Fruit fly (Drosophila melanogaster) whole organism, prepupa: Measurements from ENCODE around the gene CG46525.

Experiments
- CG10631 ChIP-seq: fragments of 200-800 bp; sonication (Bioruptor generic); optimal IDR thresholded peaks from 2 replicates; lab custom pipeline; 2016; ENCODE audit warnings: missing biosample characterization, missing genetic modification characterization
- CG10669 ChIP-seq: fragments of 200-800 bp; sonication (Bioruptor generic); optimal IDR thresholded peaks from 3 replicates; lab custom pipeline; 2018; ENCODE audit warnings: missing biosample characterization, mild to moderate bottlenecking, missing genetic modification characterization, moderate library complexity
- CG11294 ChIP-seq: fragments of 200-800 bp; sonication (Bioruptor generic); IDR thresholded peaks from 2 replicates; pipeline ENCODE4 v1.3.6; 2022; ENCODE audit warnings: missing biosample characterization, missing genetic modification characterization
- CG11762 ChIP-seq: fragments of 200-800 bp; sonication (Bioruptor generic); optimal IDR thresholded peaks from 3 replicates; lab custom pipeline; 2016; ENCODE audit warnings: missing biosample characterization, missing genetic modification characterization; ENCODE audit not compliant: insufficient read depth
- CG1621 ChIP-seq: fragments of 200-800 bp; sonication (Bioruptor generic); optimal IDR thresholded peaks from 3 replicates; lab custom pipeline; 2018; ENCODE audit warnings: missing biosample characterization, mild to moderate bottlenecking, missing genetic modification characterization
- CG16779 ChIP-seq: fragments of 200-800 bp; sonication (Bioruptor generic); optimal IDR thresholded peaks from 3 replicates; lab custom pipeline; 2017; ENCODE audit warnings: missing biosample characterization, mild to moderate bottlenecking, missing genetic modification characterization
- CG3032 ChIP-seq: fragments of 200-800 bp; optimal IDR thresholded peaks from 2 replicates; lab custom pipeline; 2019; ENCODE audit warnings: missing biosample characterization, mild to moderate bottlenecking, missing genetic modification characterization, moderate library complexity
- CG32006 ChIP-seq: fragments of 200-800 bp; sonication (Bioruptor generic); optimal IDR thresholded peaks from 3 replicates; lab custom pipeline; 2017; ENCODE audit warnings: missing biosample characterization, mild to moderate bottlenecking, missing genetic modification characterization
- CG34406 ChIP-seq: fragments of 200-800 bp; sonication (Bioruptor generic); optimal IDR thresholded peaks from 3 replicates; lab custom pipeline; 2016; ENCODE audit warnings: missing biosample characterization, missing genetic modification characterization
- CG3919 ChIP-seq: fragments of 200-800 bp; sonication (Bioruptor generic); optimal IDR thresholded peaks from 3 replicates; lab custom pipeline; 2016; ENCODE audit warnings: missing biosample characterization, missing genetic modification characterization
- CG6163 ChIP-seq: fragments of 200-800 bp; sonication (Bioruptor generic); IDR thresholded peaks from 3 replicates; pipeline ENCODE4 v1.3.6; 2022; ENCODE audit warnings: missing biosample characterization, missing genetic modification characterization
- CG6792 ChIP-seq: fragments of 200-800 bp; sonication (Bioruptor generic); optimal IDR thresholded peaks from 3 replicates; lab custom pipeline; 2016; ENCODE audit warnings: missing biosample characterization, missing genetic modification characterization
- CG6808 ChIP-seq: fragments of 200-800 bp; sonication (Bioruptor generic); optimal IDR thresholded peaks from 3 replicates; lab custom pipeline; 2017; ENCODE audit warnings: missing biosample characterization, missing genetic modification characterization, mild to moderate bottlenecking, moderate library complexity, missing genetic modification reagents
- CG7368 ChIP-seq: fragments of 200-800 bp; sonication (Bioruptor generic); optimal IDR thresholded peaks from 3 replicates; lab custom pipeline; 2016; ENCODE audit warnings: missing biosample characterization, missing genetic modification characterization
- CG8119 ChIP-seq: fragments of 200-800 bp; sonication (Bioruptor generic); IDR thresholded peaks from 3 replicates; pipeline ENCODE4 v1.3.6; 2022; ENCODE audit warnings: missing biosample characterization, missing genetic modification characterization
- CG8319 ChIP-seq: fragments of 200-800 bp; sonication (Bioruptor generic); optimal IDR thresholded peaks from 3 replicates; lab custom pipeline; 2016; ENCODE audit warnings: missing biosample characterization, missing genetic modification characterization
- CG8632 ChIP-seq: fragments of 200-800 bp; sonication (Bioruptor generic); optimal IDR thresholded peaks from 3 replicates; lab custom pipeline; 2016; ENCODE audit warnings: missing biosample characterization, missing genetic modification characterization
- CG9139 ChIP-seq: fragments of 200-800 bp; sonication (Bioruptor generic); optimal IDR thresholded peaks from 3 replicates; lab custom pipeline; 2017; ENCODE audit warnings: missing biosample characterization, mild to moderate bottlenecking, missing genetic modification characterization
- Eip75B ChIP-seq: fragments of 200-800 bp; sonication (Bioruptor generic); optimal IDR thresholded peaks from 3 replicates; lab custom pipeline; 2016; ENCODE audit warnings: missing biosample characterization, missing genetic modification characterization
- Eip78C ChIP-seq: fragments of 200-800 bp; sonication (Bioruptor generic); peaks from one replicate; lab custom pipeline; 2016; ENCODE audit warnings: missing biosample characterization, missing genetic modification characterization
- Eip93F ChIP-seq: fragments of 200-800 bp; sonication (Bioruptor generic); optimal IDR thresholded peaks from 2 replicates; lab custom pipeline; 2016; ENCODE audit warnings: missing biosample characterization, mild to moderate bottlenecking, missing genetic modification characterization
- Ets96B ChIP-seq: fragments of 200-800 bp; optimal IDR thresholded peaks from 2 replicates; lab custom pipeline; 2019; ENCODE audit warnings: missing biosample characterization, mild to moderate bottlenecking, missing genetic modification characterization, moderate library complexity
- Gug ChIP-seq: fragments of 200-800 bp; sonication (Bioruptor generic); IDR thresholded peaks from 2 replicates; pipeline ENCODE4 v1.3.6; 2022; ENCODE audit warnings: missing biosample characterization, missing genetic modification characterization
- Hr39 ChIP-seq: fragments of 200-800 bp; sonication (Bioruptor generic); optimal IDR thresholded peaks from 2 replicates; lab custom pipeline; 2016; ENCODE audit warnings: missing biosample characterization, missing genetic modification characterization
- Hr4 ChIP-seq: fragments of 200-800 bp; sonication (Bioruptor generic); optimal IDR thresholded peaks from 3 replicates; lab custom pipeline; 2016; ENCODE audit warnings: missing biosample characterization, missing genetic modification characterization
- Lpt ChIP-seq: fragments of 200-800 bp; sonication (Bioruptor generic); optimal IDR thresholded peaks from 3 replicates; lab custom pipeline; 2016; ENCODE audit warnings: missing biosample characterization, missing genetic modification characterization
- Met ChIP-seq: fragments of 200-800 bp; sonication (Bioruptor generic); optimal IDR thresholded peaks from 3 replicates; lab custom pipeline; 2016; ENCODE audit warnings: missing biosample characterization, missing genetic modification characterization
- Sox102F ChIP-seq: fragments of 200-800 bp; sonication (Bioruptor generic); optimal IDR thresholded peaks from 2 replicates; lab custom pipeline; 2016; ENCODE audit warnings: missing biosample characterization, mild to moderate bottlenecking, missing genetic modification characterization
- Sox15 ChIP-seq: fragments of 200-800 bp; sonication (Bioruptor generic); optimal IDR thresholded peaks from 3 replicates; lab custom pipeline; 2016; ENCODE audit warnings: missing biosample characterization, missing genetic modification characterization
- achi ChIP-seq: fragments of 200-800 bp; sonication (Bioruptor generic); optimal IDR thresholded peaks from 3 replicates; lab custom pipeline; 2016; ENCODE audit warnings: missing biosample characterization, missing genetic modification characterization
- acj6 ChIP-seq: fragments of 200-800 bp; sonication (Bioruptor generic); optimal IDR thresholded peaks from 3 replicates; lab custom pipeline; 2016; ENCODE audit warnings: missing biosample characterization, missing genetic modification characterization
- cyc ChIP-seq: fragments of 200-800 bp; sonication (Bioruptor generic); optimal IDR thresholded peaks from 3 replicates; lab custom pipeline; 2016; ENCODE audit warnings: missing biosample characterization, missing genetic modification characterization
- dsx ChIP-seq: fragments of 200-800 bp; optimal IDR thresholded peaks from 3 replicates; lab custom pipeline; 2019; ENCODE audit warnings: missing biosample characterization, mild to moderate bottlenecking, missing genetic modification characterization, moderate library complexity; ENCODE audit not compliant: poor library complexity, severe bottlenecking
- eg ChIP-seq: fragments of 200-800 bp; sonication (Bioruptor generic); IDR thresholded peaks from 3 replicates; pipeline ENCODE4 v1.3.6; 2022; ENCODE audit warnings: missing biosample characterization, missing genetic modification characterization
- esn ChIP-seq: fragments of 200-800 bp; sonication (Bioruptor generic); optimal IDR thresholded peaks from 2 replicates; lab custom pipeline; 2016; ENCODE audit warnings: missing biosample characterization, mild to moderate bottlenecking, missing genetic modification characterization, moderate library complexity
- fd59A ChIP-seq: fragments of 200-800 bp; sonication (Bioruptor generic); optimal IDR thresholded peaks from 2 replicates; lab custom pipeline; 2017; ENCODE audit warnings: missing biosample characterization, mild to moderate bottlenecking, missing genetic modification characterization, missing genetic modification reagents
- fkh ChIP-seq: fragments of 200-800 bp; sonication (Bioruptor generic); optimal IDR thresholded peaks from 3 replicates; lab custom pipeline; 2017; ENCODE audit warnings: missing biosample characterization, mild to moderate bottlenecking, missing genetic modification characterization, moderate library complexity
- lz ChIP-seq: fragments of 200-800 bp; sonication (Bioruptor generic); optimal IDR thresholded peaks from 3 replicates; lab custom pipeline; 2016; ENCODE audit warnings: missing biosample characterization, missing genetic modification characterization
- pdm3 ChIP-seq: fragments of 200-800 bp; sonication (Bioruptor generic); optimal IDR thresholded peaks from 3 replicates; lab custom pipeline; 2016; ENCODE audit warnings: missing biosample characterization, missing genetic modification characterization
- salr ChIP-seq, 2 experiments: fragments of 200-800 bp; sonication (Bioruptor generic); optimal IDR thresholded peaks; 3 replicates each; lab custom pipeline; 2016 to 2018; ENCODE audit warnings: missing biosample characterization in 2 of 2, missing genetic modification characterization in 2 of 2, mild to moderate bottlenecking in 1 of 2
- spab ChIP-seq: fragments of 200-800 bp; sonication (Bioruptor generic); optimal IDR thresholded peaks from 2 replicates; lab custom pipeline; 2017; ENCODE audit warnings: missing biosample characterization, mild to moderate bottlenecking, missing genetic modification characterization, missing genetic modification reagents
- ss ChIP-seq, 2 experiments: fragments of 200-800 bp; sonication (Bioruptor generic); optimal IDR thresholded peaks; 2 replicates in 1 of 2; 3 replicates in 1 of 2; lab custom pipeline; 2017 to 2018; ENCODE audit warnings: mild to moderate bottlenecking in 2 of 2, missing biosample characterization in 2 of 2, missing genetic modification characterization in 2 of 2, moderate library complexity in 1 of 2
- svp ChIP-seq: fragments of 200-800 bp; sonication (Bioruptor generic); peaks from one replicate; lab custom pipeline; 2016; ENCODE audit warnings: missing biosample characterization, missing genetic modification characterization
- topi ChIP-seq: fragments of 200-800 bp; sonication (Bioruptor generic); optimal IDR thresholded peaks from 3 replicates; lab custom pipeline; 2016; ENCODE audit warnings: missing biosample characterization, missing genetic modification characterization
- vri ChIP-seq: fragments of 200-800 bp; sonication (Bioruptor generic); optimal IDR thresholded peaks from 3 replicates; lab custom pipeline; 2016; ENCODE audit warnings: missing biosample characterization, mild to moderate bottlenecking, missing genetic modification characterization

CG46525 gene

DNA sequence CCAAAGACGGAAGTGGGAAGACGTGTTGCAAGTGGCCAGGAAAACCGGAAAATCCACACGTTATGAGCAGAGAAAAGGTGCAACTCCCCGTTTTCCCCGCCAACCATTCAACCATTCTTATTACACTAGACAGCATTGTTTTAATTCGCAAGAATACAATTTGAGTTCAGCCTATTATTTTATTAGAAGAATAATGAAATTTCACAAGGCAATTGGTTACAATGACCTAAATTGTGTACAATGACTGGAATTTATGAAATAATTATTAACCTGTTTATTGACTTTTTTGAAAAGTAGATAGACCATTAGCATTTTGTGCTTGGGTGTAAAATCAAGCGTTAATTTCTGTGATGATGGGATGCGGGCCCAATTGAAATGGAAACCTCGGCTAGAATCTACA lies 29.5 kb downstream of the CG46525 start (continued):
- no peak for TF ChIP-seq CG3032 (tag; lab: Kevin White, UChicago)
- TF ChIP-seq CG32006 (GFP tag; lab: Kevin White, UChicago) = peak; percentile 29
- TF ChIP-seq Eip78C (GFP tag; lab: Kevin White, UChicago) = peak; percentile 71
- TF ChIP-seq CG9139 (GFP tag; lab: Kevin White, UChicago) = no peak
- peak; percentile 11 for TF ChIP-seq acj6
- no peak for TF ChIP-seq CG11294
- TF ChIP-seq achi (GFP tag; lab: Kevin White, UChicago) = peak; percentile 29
- TF ChIP-seq CG1621 (tag; lab: Kevin White, UChicago) = no peak
- TF ChIP-seq CG8632 (GFP tag; lab: Kevin White, UChicago) = no peak
- no peak for TF ChIP-seq spab (GFP tag; lab: Kevin White, UChicago)
- no peak for TF ChIP-seq svp (GFP tag; lab: Kevin White, UChicago)
- peak; percentile 58; the same call in 2 of the 3 replicates for TF ChIP-seq CG6163
- TF ChIP-seq lz = no peak
- no peak for TF ChIP-seq CG16779 (tag; lab: Kevin White, UChicago)
- no peak for TF ChIP-seq fkh (GFP tag; lab: Kevin White, UChicago)
- peak; percentile 58 for TF ChIP-seq eg (GFP tag; lab: Robert Waterston, UW)
- TF ChIP-seq dsx = no peak
- no peak for TF ChIP-seq CG7368 (GFP tag; lab: Kevin White, UChicago)
- TF ChIP-seq salr (GFP tag; optimal IDR thresholded peaks at IDR 0.05; lab: Kevin White, UChicago) = peak in 1 of 2 experiments; percentile 51
- TF ChIP-seq Met (GFP tag; lab: Kevin White, UChicago) = no peak

DNA sequence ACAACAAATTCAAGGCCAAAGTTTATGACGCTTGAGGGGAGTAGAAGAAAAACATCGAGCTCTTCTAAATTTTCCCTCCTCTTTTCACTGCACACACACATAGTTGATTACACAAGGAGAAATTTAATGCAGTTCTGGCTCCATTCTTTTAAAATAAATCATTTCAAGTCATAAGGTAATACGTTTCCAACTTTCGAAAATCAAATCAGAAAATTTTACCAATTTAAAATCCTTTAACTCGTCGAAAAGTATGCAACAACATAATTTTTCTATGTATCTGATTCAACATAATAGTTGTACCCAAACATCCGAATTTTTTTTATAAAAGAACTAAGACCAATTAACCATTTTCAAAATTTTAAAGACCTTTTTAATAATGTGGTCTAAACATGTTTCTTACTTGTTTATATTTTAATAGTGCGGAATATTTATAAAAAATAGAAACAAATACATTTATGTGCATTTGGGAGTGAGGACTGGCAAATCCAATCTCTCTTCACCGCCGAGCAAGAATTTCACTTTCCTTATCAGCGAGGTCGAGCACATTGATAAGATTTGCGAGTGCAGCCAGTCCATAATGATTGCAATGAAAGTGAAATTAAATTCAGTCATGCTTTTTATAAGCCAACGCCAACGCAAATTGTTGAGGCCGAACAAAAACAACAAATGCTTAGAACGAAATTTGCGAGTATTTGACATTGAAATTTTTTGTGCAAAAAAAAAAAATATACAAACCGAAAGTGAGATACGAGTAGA lies 31.2 kb downstream of the CG46525 start:
- no peak for TF ChIP-seq fd59A
- TF ChIP-seq CG8632 (GFP tag; lab: Kevin White, UChicago) = peak; percentile 56
- TF ChIP-seq CG34406 (GFP tag; lab: Kevin White, UChicago) = peak; percentile 57
- TF ChIP-seq vri (GFP tag; lab: Kevin White, UChicago) = peak; percentile 14
- peak; percentile 40 for TF ChIP-seq CG6792
- TF ChIP-seq cyc (GFP tag; lab: Kevin White, UChicago) = peak; percentile 43
- peak; percentile 46 for TF ChIP-seq Hr4
- peak; percentile 11 for TF ChIP-seq CG6808
- peak; percentile 44 for TF ChIP-seq Ets96B (tag; lab: Kevin White, UChicago)
- peak; percentile 89 for TF ChIP-seq Eip78C (GFP tag; lab: Kevin White, UChicago)
- peak; percentile 54 for TF ChIP-seq CG32006 (GFP tag; lab: Kevin White, UChicago)
- TF ChIP-seq svp (GFP tag; lab: Kevin White, UChicago) = peak; percentile 81
- peak; percentile 54 for TF ChIP-seq pdm3 (GFP tag; lab: Kevin White, UChicago)
- peak; percentile 25 for TF ChIP-seq lz
- TF ChIP-seq dsx = peak; percentile 22
- peak in 1 of 2 experiments; percentile 12 for TF ChIP-seq salr (GFP tag; optimal IDR thresholded peaks at IDR 0.05; lab: Kevin White, UChicago)
- no peak for TF ChIP-seq CG7368 (GFP tag; lab: Kevin White, UChicago)
- peak; percentile 30 for TF ChIP-seq CG3032 (tag; lab: Kevin White, UChicago)
- peak; percentile 65 for TF ChIP-seq Met (GFP tag; lab: Kevin White, UChicago)
- TF ChIP-seq Eip75B (GFP tag; lab: Kevin White, UChicago) = peak; percentile 41
- TF ChIP-seq CG10631 (GFP tag; lab: Kevin White, UChicago) = peak; percentile 49
- no peak for TF ChIP-seq CG1621 (tag; lab: Kevin White, UChicago)
- TF ChIP-seq Sox15 (GFP tag; lab: Kevin White, UChicago) = no peak
- TF ChIP-seq CG10669 (GFP tag; lab: Kevin White, UChicago) = peak; percentile 45
- no peak for TF ChIP-seq Gug
- peak; percentile 25; the same call in 1 of the 3 replicates for TF ChIP-seq CG8119 (GFP tag; lab: Robert Waterston, UW)
- TF ChIP-seq CG3919 = peak; percentile 55
- TF ChIP-seq eg (GFP tag; lab: Robert Waterston, UW) = 0 out of 3 replicates have a peak, but pooled peaks have one; percentile 24
- no peak for TF ChIP-seq CG11762
- no peak for TF ChIP-seq fkh (GFP tag; lab: Kevin White, UChicago)
- peak; percentile 63 for TF ChIP-seq acj6
- no peak for TF ChIP-seq CG9139 (GFP tag; lab: Kevin White, UChicago)
- TF ChIP-seq Sox102F (GFP tag; lab: Kevin White, UChicago) = peak; percentile 58
- peak; percentile 45 for TF ChIP-seq achi (GFP tag; lab: Kevin White, UChicago)
- peak; percentile 45 for TF ChIP-seq Hr39 (GFP tag; lab: Kevin White, UChicago)
- TF ChIP-seq CG8319 (GFP tag; lab: Kevin White, UChicago) = peak; percentile 41
- TF ChIP-seq topi (GFP tag; lab: Kevin White, UChicago) = peak; percentile 43
- TF ChIP-seq Eip93F (GFP tag; lab: Kevin White, UChicago) = peak; percentile 68
- TF ChIP-seq Lpt = no peak
- TF ChIP-seq ss (GFP tag; optimal IDR thresholded peaks at IDR 0.05; lab: Kevin White, UChicago) = no peak
- peak; percentile 71 for TF ChIP-seq esn (GFP tag; lab: Kevin White, UChicago)
